Worm (Caenorhabditis elegans) whole organism, late embryonic: ENCODE measurements around the gene kin-33.
A peak's percentile ranks its signal among the peaks of the same experiment; 100 is the strongest.
"Not testable (repeated sequence)": the region's sequence is repeated elsewhere in the genome, so short reads cannot be mapped to it uniquely, and the experiment has no call there.

Source experiments
- C08G9.2 ChIP-seq: sonication (generic microtip); optimal IDR thresholded peaks from 2 replicates; lab custom pipeline; 2016; ENCODE audit warnings: mild to moderate bottlenecking, missing genetic modification characterization, moderate library complexity, missing compliant biosample characterization
- C38D4.7 ChIP-seq: fragments of 200-800 bp; sonication (Bioruptor generic); optimal IDR thresholded peaks from 2 replicates; lab custom pipeline; 2018; ENCODE audit warnings: mild to moderate bottlenecking, missing genetic modification characterization, moderate library complexity, missing compliant biosample characterization
- K09A11.1 ChIP-seq: sonication (generic microtip); optimal IDR thresholded peaks from 2 replicates; lab custom pipeline; 2017; ENCODE audit warnings: antibody characterized with exemption, mild to moderate bottlenecking, missing genetic modification characterization, missing compliant biosample characterization; ENCODE audit not compliant: insufficient read depth
- T23F11.4 ChIP-seq: fragments of 200-800 bp; sonication (Bioruptor generic); optimal IDR thresholded peaks from 2 replicates; lab custom pipeline; 2018; ENCODE audit warnings: mild to moderate bottlenecking, missing genetic modification characterization, missing compliant biosample characterization
- ahr-1 ChIP-seq: sonication (generic microtip); optimal IDR thresholded peaks from 2 replicates; lab custom pipeline; 2016; ENCODE audit warnings: missing genetic modification characterization, missing compliant biosample characterization
- ama-1 ChIP-seq: fragments of 150-350 bp; optimal IDR thresholded peaks from 2 replicates; lab custom pipeline; 2014
- ceh-14 ChIP-seq: sonication (generic microtip); optimal IDR thresholded peaks from 2 replicates; lab custom pipeline; 2016; ENCODE audit warnings: missing genotype, missing genetic modification characterization, missing compliant biosample characterization
- ceh-19 ChIP-seq: fragments of 200-800 bp; sonication (Bioruptor generic); optimal IDR thresholded peaks from 2 replicates; lab custom pipeline; 2018; ENCODE audit warnings: mild to moderate bottlenecking, missing genetic modification characterization, missing compliant biosample characterization
- ceh-2 ChIP-seq: sonication (generic microtip); optimal IDR thresholded peaks from 2 replicates; lab custom pipeline; 2016; ENCODE audit warnings: missing genotype, missing genetic modification characterization, missing compliant biosample characterization
- ceh-45 ChIP-seq: fragments of 200-800 bp; sonication (Bioruptor generic); IDR thresholded peaks from 2 replicates; pipeline ENCODE4 v1.3.6; 2022; ENCODE audit warnings: missing genetic modification reagents, missing genetic modification characterization, missing compliant biosample characterization
- ceh-48 ChIP-seq: sonication (generic microtip); optimal IDR thresholded peaks from 2 replicates; lab custom pipeline; 2016; ENCODE audit warnings: missing genetic modification characterization, inconsistent platforms, missing compliant biosample characterization
- ceh-6 ChIP-seq: fragments of 200-800 bp; sonication (Bioruptor generic); optimal IDR thresholded peaks from 2 replicates; lab custom pipeline; 2018; ENCODE audit warnings: mild to moderate bottlenecking, missing genetic modification characterization, missing compliant biosample characterization
- che-1 ChIP-seq: sonication (generic microtip); optimal IDR thresholded peaks from 2 replicates; lab custom pipeline; 2016; ENCODE audit warnings: mild to moderate bottlenecking, missing genetic modification characterization, missing compliant biosample characterization
- elt-2 ChIP-seq: sonication (generic microtip); optimal IDR thresholded peaks from 2 replicates; lab custom pipeline; 2016; ENCODE audit warnings: missing genetic modification reagents, missing genetic modification characterization, missing compliant biosample characterization
- ets-4 ChIP-seq: sonication (generic microtip); optimal IDR thresholded peaks from 2 replicates; lab custom pipeline; 2016; ENCODE audit warnings: missing genetic modification characterization, missing compliant biosample characterization
- eyg-1 ChIP-seq: sonication (generic microtip); optimal IDR thresholded peaks from 2 replicates; lab custom pipeline; 2016; ENCODE audit warnings: missing genotype, missing genetic modification characterization, missing compliant biosample characterization
- fax-1 ChIP-seq: sonication (generic microtip); optimal IDR thresholded peaks from 2 replicates; lab custom pipeline; 2016; ENCODE audit warnings: missing genotype, missing genetic modification characterization, missing compliant biosample characterization
- fkh-10 ChIP-seq: fragments of 150-350 bp; optimal IDR thresholded peaks from 2 replicates; lab custom pipeline; 2014; ENCODE audit warnings: missing biosample characterization, missing genetic modification reagents, missing genetic modification characterization
- hlh-15 ChIP-seq: sonication (generic microtip); optimal IDR thresholded peaks from 2 replicates; lab custom pipeline; 2016; ENCODE audit warnings: missing genetic modification characterization, missing compliant biosample characterization
- hlh-30 ChIP-seq: sonication (generic microtip); optimal IDR thresholded peaks from 2 replicates; lab custom pipeline; 2017; ENCODE audit warnings: antibody characterized with exemption, missing genetic modification characterization, missing compliant biosample characterization; ENCODE audit not compliant: insufficient read depth
- hlh-8 ChIP-seq: sonication (generic microtip); optimal IDR thresholded peaks from 2 replicates; lab custom pipeline; 2016; ENCODE audit warnings: missing genotype, missing genetic modification characterization, missing compliant biosample characterization
- lim-6 ChIP-seq: sonication (generic microtip); optimal IDR thresholded peaks from 2 replicates; lab custom pipeline; 2016; ENCODE audit warnings: missing genetic modification characterization, missing compliant biosample characterization
- lin-11 ChIP-seq: fragments of 200-800 bp; sonication (Bioruptor generic); optimal IDR thresholded peaks from 2 replicates; lab custom pipeline; 2018; ENCODE audit warnings: mild to moderate bottlenecking, missing genetic modification characterization, missing compliant biosample characterization
- madf-2 ChIP-seq: sonication (generic microtip); optimal IDR thresholded peaks from 2 replicates; lab custom pipeline; 2017; ENCODE audit warnings: missing genetic modification characterization, missing compliant biosample characterization
- mec-3 ChIP-seq: sonication (generic microtip); optimal IDR thresholded peaks from 2 replicates; lab custom pipeline; 2016; ENCODE audit warnings: borderline replicate concordance, missing genetic modification characterization, missing compliant biosample characterization
- nfya-1 ChIP-seq: sonication (generic microtip); optimal IDR thresholded peaks from 2 replicates; lab custom pipeline; 2017; ENCODE audit warnings: missing genetic modification characterization, mild to moderate bottlenecking, missing compliant biosample characterization, antibody characterized with exemption, moderate library complexity
- nhr-232 ChIP-seq: sonication (generic microtip); optimal IDR thresholded peaks from 2 replicates; lab custom pipeline; 2016; ENCODE audit warnings: missing genetic modification characterization, missing compliant biosample characterization
- npax-4 ChIP-seq: sonication (generic microtip); optimal IDR thresholded peaks from 2 replicates; lab custom pipeline; 2016; ENCODE audit warnings: missing genetic modification characterization, missing compliant biosample characterization
- odd-2 ChIP-seq: sonication (generic microtip); optimal IDR thresholded peaks from 2 replicates; lab custom pipeline; 2017; ENCODE audit warnings: antibody characterized with exemption, mild to moderate bottlenecking, missing genetic modification characterization, missing compliant biosample characterization
- pag-3 ChIP-seq: sonication (generic microtip); optimal IDR thresholded peaks from 2 replicates; lab custom pipeline; 2016; ENCODE audit warnings: missing compliant biosample characterization, missing genetic modification characterization, borderline replicate concordance
- pax-1 ChIP-seq: fragments of 150-350 bp; optimal IDR thresholded peaks from 2 replicates; lab custom pipeline; 2014; ENCODE audit warnings: missing biosample characterization, missing genetic modification characterization
- pha-2 ChIP-seq: sonication (generic microtip); optimal IDR thresholded peaks from 2 replicates; lab custom pipeline; 2017; ENCODE audit warnings: mild to moderate bottlenecking, missing genetic modification characterization, missing compliant biosample characterization
- pros-1 ChIP-seq: fragments of 150-350 bp; optimal IDR thresholded peaks from 2 replicates; lab custom pipeline; 2014; ENCODE audit warnings: missing biosample characterization, missing genetic modification reagents, missing genetic modification characterization
- rnt-1 ChIP-seq: sonication (generic microtip); optimal IDR thresholded peaks from 2 replicates; lab custom pipeline; 2016; ENCODE audit warnings: missing genetic modification characterization, missing compliant biosample characterization
- syd-9 ChIP-seq: sonication (generic microtip); optimal IDR thresholded peaks from 2 replicates; lab custom pipeline; 2016; ENCODE audit warnings: mild to moderate bottlenecking, missing genetic modification characterization, moderate library complexity, missing compliant biosample characterization
- tbx-2 ChIP-seq: sonication (generic microtip); optimal IDR thresholded peaks from 2 replicates; lab custom pipeline; 2016; ENCODE audit warnings: missing genetic modification characterization, missing compliant biosample characterization
- tbx-7 ChIP-seq: sonication (generic microtip); optimal IDR thresholded peaks from 2 replicates; lab custom pipeline; 2016; ENCODE audit warnings: missing genotype, missing genetic modification characterization, missing compliant biosample characterization
- ttx-3 ChIP-seq: sonication (generic microtip); optimal IDR thresholded peaks from 2 replicates; lab custom pipeline; 2016; ENCODE audit warnings: missing genetic modification reagents, missing genetic modification characterization, missing compliant biosample characterization
- unc-42 ChIP-seq: sonication (generic microtip); optimal IDR thresholded peaks from 2 replicates; lab custom pipeline; 2016; ENCODE audit warnings: missing genotype, missing genetic modification characterization, missing compliant biosample characterization
- zip-5 ChIP-seq: sonication (generic microtip); optimal IDR thresholded peaks from 2 replicates; lab custom pipeline; 2016; ENCODE audit warnings: missing genetic modification characterization, missing compliant biosample characterization

kin-33 gene

DNA sequence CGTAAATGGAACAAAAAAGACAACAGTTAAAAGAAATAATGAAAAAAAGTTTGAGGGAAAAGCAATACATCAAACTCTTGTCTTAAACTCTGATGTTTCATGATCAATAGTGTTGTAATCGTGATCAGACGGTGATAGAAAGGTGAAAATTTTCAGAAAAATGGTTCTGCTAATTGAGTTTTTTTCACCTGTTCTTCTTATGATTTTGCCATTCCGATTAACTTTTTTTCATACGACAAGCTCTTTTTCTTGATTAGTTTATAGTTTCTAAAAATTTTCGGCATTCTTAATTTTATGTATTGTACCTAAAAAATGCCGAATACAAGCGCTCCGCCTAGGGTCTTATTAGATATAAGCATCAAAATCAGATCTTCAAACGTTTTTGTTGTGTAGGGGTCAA lies 18.8 kb downstream of the kin-33 start:
- TF ChIP-seq elt-2 (tag; lab: Kevin White, UChicago) (no peak), ceh-14 (no peak), odd-2 (tag; lab: Kevin White, UChicago) (no peak), zip-5 (no peak), ama-1 (lab: Kevin White, UChicago) (no peak), K09A11.1 (no peak), rnt-1 (tag; lab: Kevin White, UChicago) (no peak), madf-2 (tag; lab: Kevin White, UChicago) (no peak), ets-4 (no peak), mec-3 (tag; lab: Kevin White, UChicago) (no peak), ceh-2 (tag; lab: Kevin White, UChicago) (no peak), pag-3 (tag; lab: Kevin White, UChicago) (no peak)
- TF ChIP-seq, all 69 proteins: peak for 0

DNA sequence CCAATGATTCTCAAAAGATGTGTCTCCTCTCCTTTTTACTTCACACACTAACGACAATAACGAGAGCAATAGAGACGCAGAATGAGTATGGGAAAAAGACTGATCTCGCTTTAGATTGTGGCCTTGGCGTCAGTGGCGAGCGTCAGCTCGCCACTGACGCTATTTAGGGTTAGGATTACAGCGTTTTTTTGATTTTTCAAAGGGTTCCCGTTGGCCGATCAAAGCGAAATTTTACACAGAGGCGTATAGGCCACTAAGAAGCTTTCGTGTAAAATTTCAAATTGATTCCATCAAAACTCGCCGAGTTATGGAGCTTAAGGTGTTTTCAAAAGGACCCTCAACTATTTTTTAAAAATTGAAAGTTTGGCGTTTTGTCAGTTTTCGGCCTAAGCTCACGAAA lies 21.8 kb downstream of the kin-33 start, which contains the start of gene DC2.5:
Gene DC2.5 (minus strand): TSS at position 101 of the 400 bp plus-strand sequence.
- not testable (repeated sequence) for TF ChIP-seq che-1; ttx-3 (tag; lab: Kevin White, UChicago); hlh-8 (tag; lab: Kevin White, UChicago)
- TF ChIP-seq, all 69 proteins: peak for 0; not testable (repeated sequence) for 69

ce11 chrV:211388-212168 lies 22.9 kb downstream of the kin-33 start:
- TF ChIP-seq pha-2 (tag; lab: Kevin White, UChicago) (no peak), elt-2 (tag; lab: Kevin White, UChicago) (no peak), ceh-19 (GFP tag; lab: Kevin White, UChicago) (no peak), nhr-232 (no peak), lin-11 (tag; lab: Kevin White, UChicago) (no peak), hlh-30 (no peak), ceh-48 (no peak), eyg-1 (tag; lab: Kevin White, UChicago) (no peak)

ce11 chrV:206814-207213 lies 27.7 kb downstream of the kin-33 start:
- TF ChIP-seq nfya-1 (tag; lab: Kevin White, UChicago) (peak; percentile 86), lin-11 (tag; lab: Kevin White, UChicago) (no peak)

- TF ChIP-seq syd-9, result no peak
- no peak for TF ChIP-seq C08G9.2 (tag; lab: Kevin White, UChicago)
- no peak for TF ChIP-seq ets-4
- TF ChIP-seq npax-4 (tag; lab: Kevin White, UChicago), result no peak
- TF ChIP-seq tbx-7 (tag; lab: Kevin White, UChicago), result no peak
- TF ChIP-seq ahr-1 (tag; lab: Kevin White, UChicago), result no peak
- TF ChIP-seq ttx-3 (tag; lab: Kevin White, UChicago), result no peak
- no peak for TF ChIP-seq ceh-6 (GFP tag; lab: Kevin White, UChicago)
- TF ChIP-seq hlh-15 (tag; lab: Kevin White, UChicago), result no peak
- no peak for TF ChIP-seq hlh-8 (tag; lab: Kevin White, UChicago)
- TF ChIP-seq pax-1, result no peak
- no peak for TF ChIP-seq ceh-45 (GFP tag; lab: Robert Waterston, UW)
- TF ChIP-seq tbx-2 (tag; lab: Kevin White, UChicago), result no peak
- no peak for TF ChIP-seq pros-1
- TF ChIP-seq lim-6 (tag; lab: Kevin White, UChicago), result no peak
- no peak for TF ChIP-seq fax-1 (tag; lab: Kevin White, UChicago)
- TF ChIP-seq unc-42 (tag; lab: Kevin White, UChicago), result no peak
- TF ChIP-seq fkh-10, result no peak
- TF ChIP-seq T23F11.4 (GFP tag; lab: Kevin White, UChicago), result no peak
- no peak for TF ChIP-seq C38D4.7 (GFP tag; lab: Kevin White, UChicago)
These were observed 30.5 kb downstream of the kin-33 start, which contains the start of gene lec-12 for ce11 chrV:203855-204432. TSS of gene lec-12 (plus strand) at chrV:204382.
